Worm (Caenorhabditis elegans) whole organism, L3 larva: ENCODE data around the gene R13A1.3.

Experiments used
- daf-12 ChIP-seq: fragments of 150-350 bp; optimal IDR thresholded peaks from 2 replicates; lab custom pipeline; 2014; ENCODE audit warnings: missing biosample characterization, missing genetic modification reagents, missing genetic modification characterization
- unc-39 ChIP-seq: sonication (generic microtip); optimal IDR thresholded peaks from 4 replicates; lab custom pipeline; 2017; ENCODE audit warnings: missing biosample characterization, missing genetic modification characterization
- ztf-11 ChIP-seq: fragments of 150-350 bp; optimal IDR thresholded peaks from 2 replicates; lab custom pipeline; 2014; ENCODE audit warnings: missing biosample characterization, missing genetic modification characterization

ce11 chrIV:7182818-7183217 is 21.0 kb upstream of the R13A1.3 start:
- TF ChIP-seq unc-39 (no peak), daf-12 (tag; lab: Kevin White, UChicago) (no peak), ztf-11 (tag; lab: Kevin White, UChicago) (no peak)
